Fruit fly (Drosophila melanogaster) whole organism, embryonic: ENCODE data around the gene Sptr.

Experiments
- Bgb ChIP-seq: fragments of 200-800 bp; sonication (Bioruptor generic); IDR thresholded peaks from 2 replicates; pipeline ENCODE4 v1.3.6; 2022; ENCODE audit warnings: missing biosample characterization, missing genetic modification characterization; ENCODE audit not compliant: partially characterized antibody
- CG10274 ChIP-seq: fragments of 200-800 bp; sonication (Bioruptor generic); optimal IDR thresholded peaks from 3 replicates; lab custom pipeline; 2017; ENCODE audit warnings: missing biosample characterization, mild to moderate bottlenecking, missing genetic modification characterization
- CG13287 ChIP-seq: fragments of 200-800 bp; sonication (Bioruptor generic); IDR thresholded peaks from 2 replicates; pipeline ENCODE4 v1.3.6; 2022; ENCODE audit warnings: missing biosample characterization, missing genetic modification characterization; ENCODE audit not compliant: partially characterized antibody
- CG17361 ChIP-seq: fragments of 200-800 bp; sonication (Bioruptor generic); IDR thresholded peaks from 3 replicates; pipeline ENCODE4 v1.3.6; 2022; ENCODE audit warnings: missing biosample characterization, missing genetic modification characterization
- CG2129 ChIP-seq: fragments of 200-800 bp; sonication (Bioruptor generic); IDR thresholded peaks from 2 replicates; pipeline ENCODE4 v1.3.6; 2022; ENCODE audit warnings: missing biosample characterization, missing genetic modification characterization; ENCODE audit not compliant: partially characterized antibody
- CG34224 ChIP-seq: fragments of 200-800 bp; sonication (Bioruptor generic); IDR thresholded peaks from 3 replicates; pipeline ENCODE4 v1.3.6; 2022; ENCODE audit warnings: missing biosample characterization, missing genetic modification characterization; ENCODE audit not compliant: partially characterized antibody
- CG42726 ChIP-seq: fragments of 200-800 bp; sonication (Bioruptor generic); IDR thresholded peaks from 2 replicates; pipeline ENCODE4 v1.3.6; 2022; ENCODE audit warnings: missing biosample characterization, missing genetic modification characterization; ENCODE audit not compliant: partially characterized antibody
- CG4328 ChIP-seq: fragments of 200-800 bp; sonication (Bioruptor generic); optimal IDR thresholded peaks from 3 replicates; lab custom pipeline; 2017; ENCODE audit warnings: missing biosample characterization, missing genetic modification reagents, missing genetic modification characterization
- CG6791 ChIP-seq: fragments of 200-800 bp; sonication (Bioruptor generic); IDR thresholded peaks from 3 replicates; pipeline ENCODE4 v1.3.6; 2022; ENCODE audit warnings: missing biosample characterization, missing genetic modification characterization; ENCODE audit not compliant: partially characterized antibody
- CG7963 ChIP-seq: fragments of 200-800 bp; sonication (Bioruptor generic); IDR thresholded peaks from 3 replicates; pipeline ENCODE4 v1.3.6; 2022; ENCODE audit warnings: missing biosample characterization, missing genetic modification characterization; ENCODE audit not compliant: partially characterized antibody
- CG8281 ChIP-seq: fragments of 200-800 bp; sonication (Bioruptor generic); optimal IDR thresholded peaks from 2 replicates; lab custom pipeline; 2018; ENCODE audit warnings: missing biosample characterization, mild to moderate bottlenecking, missing genetic modification characterization, moderate library complexity
- CG9817 ChIP-seq: fragments of 200-800 bp; sonication (Bioruptor generic); optimal IDR thresholded peaks from 2 replicates; lab custom pipeline; 2018; ENCODE audit warnings: missing biosample characterization, mild to moderate bottlenecking, missing genetic modification characterization, moderate library complexity
- CoRest ChIP-seq: fragments of 200-800 bp; sonication (Bioruptor generic); optimal IDR thresholded peaks from 3 replicates; lab custom pipeline; 2018; ENCODE audit warnings: missing biosample characterization, mild to moderate bottlenecking, missing genetic modification characterization, moderate library complexity
- D19A ChIP-seq: fragments of 200-800 bp; optimal IDR thresholded peaks from 3 replicates; lab custom pipeline; 2019; ENCODE audit warnings: missing biosample characterization, mild to moderate bottlenecking, missing genetic modification characterization, moderate library complexity
- Dip3 ChIP-seq: fragments of 200-800 bp; sonication (Bioruptor generic); optimal IDR thresholded peaks from 3 replicates; lab custom pipeline; 2016; ENCODE audit warnings: missing biosample characterization, missing genetic modification characterization
- Dll ChIP-seq: fragments of 200-800 bp; sonication (Bioruptor generic); IDR thresholded peaks from 4 replicates; pipeline ENCODE4 v1.3.6; 2022; ENCODE audit warnings: missing biosample characterization, missing genetic modification characterization; ENCODE audit not compliant: partially characterized antibody
- E2f1 ChIP-seq: fragments of 200-800 bp; sonication (Bioruptor generic); IDR thresholded peaks from 2 replicates; pipeline ENCODE4 v1.3.6; 2022; ENCODE audit warnings: missing biosample characterization, missing genetic modification characterization
- HLH4C ChIP-seq: fragments of 200-800 bp; sonication (Bioruptor generic); IDR thresholded peaks from 3 replicates; pipeline ENCODE4 v1.3.6; 2022; ENCODE audit warnings: missing biosample characterization, missing genetic modification characterization; ENCODE audit not compliant: partially characterized antibody
- Lhr ChIP-seq: fragments of 200-800 bp; sonication (Bioruptor generic); optimal IDR thresholded peaks from 3 replicates; lab custom pipeline; 2017; ENCODE audit warnings: mild to moderate bottlenecking, missing biosample characterization, missing genetic modification reagents, missing genetic modification characterization
- Oaz ChIP-seq: fragments of 200-800 bp; sonication (Bioruptor generic); IDR thresholded peaks from 2 replicates; pipeline ENCODE4 v1.3.6; 2022; ENCODE audit warnings: missing biosample characterization, missing genetic modification characterization
- Opbp ChIP-seq: fragments of 200-800 bp; sonication (Bioruptor generic); IDR thresholded peaks from 3 replicates; pipeline ENCODE4 v1.3.6; 2022; ENCODE audit warnings: missing biosample characterization, missing genetic modification characterization; ENCODE audit not compliant: partially characterized antibody
- Scr ChIP-seq: fragments of 200-800 bp; sonication (Bioruptor generic); IDR thresholded peaks from 2 replicates; pipeline ENCODE4 v1.3.6; 2022; ENCODE audit warnings: missing biosample characterization, missing genetic modification characterization; ENCODE audit not compliant: partially characterized antibody
- ab ChIP-seq: fragments of 200-800 bp; sonication (Bioruptor generic); optimal IDR thresholded peaks from 2 replicates; lab custom pipeline; 2016; ENCODE audit warnings: missing biosample characterization, missing genetic modification characterization
- al ChIP-seq: fragments of 200-800 bp; sonication (Bioruptor generic); IDR thresholded peaks from 2 replicates; pipeline ENCODE4 v1.3.6; 2022; ENCODE audit warnings: missing biosample characterization, missing genetic modification characterization
- ato ChIP-seq: fragments of 200-800 bp; sonication (Bioruptor generic); IDR thresholded peaks from 2 replicates; pipeline ENCODE4 v1.3.6; 2022; ENCODE audit warnings: missing biosample characterization, missing genetic modification characterization; ENCODE audit not compliant: partially characterized antibody
- bbx ChIP-seq: fragments of 200-800 bp; sonication (Bioruptor generic); IDR thresholded peaks from 2 replicates; pipeline ENCODE4 v1.3.6; 2022; ENCODE audit warnings: missing biosample characterization, missing genetic modification characterization; ENCODE audit not compliant: partially characterized antibody
- chinmo ChIP-seq: fragments of 200-800 bp; sonication (Bioruptor generic); IDR thresholded peaks from 4 replicates; pipeline ENCODE4 v1.3.6; 2022; ENCODE audit warnings: missing biosample characterization, missing genetic modification characterization; ENCODE audit not compliant: partially characterized antibody
- fru ChIP-seq: fragments of >200 bp; optimal IDR thresholded peaks from 2 replicates; lab custom pipeline; 2017
- gcm ChIP-seq: fragments of 200-800 bp; sonication (Bioruptor generic); optimal IDR thresholded peaks from 2 replicates; lab custom pipeline; 2019; ENCODE audit warnings: missing biosample characterization, mild to moderate bottlenecking, missing genetic modification characterization, moderate library complexity
- ham ChIP-seq: fragments of 200-800 bp; sonication (Bioruptor generic); IDR thresholded peaks from 2 replicates; pipeline ENCODE4 v1.3.6; 2022; ENCODE audit warnings: missing biosample characterization, missing genetic modification characterization
- hb ChIP-seq: fragments of 200-800 bp; sonication (Bioruptor generic); IDR thresholded peaks from 3 replicates; pipeline ENCODE4 v1.3.6; 2022; ENCODE audit warnings: missing biosample characterization, missing genetic modification characterization; ENCODE audit not compliant: partially characterized antibody
- hbn ChIP-seq: fragments of 200-800 bp; sonication (Bioruptor generic); IDR thresholded peaks from 2 replicates; pipeline ENCODE4 v1.3.6; 2022; ENCODE audit warnings: missing biosample characterization, missing genetic modification characterization; ENCODE audit not compliant: partially characterized antibody
- inv ChIP-seq: fragments of 200-800 bp; sonication (Bioruptor generic); IDR thresholded peaks from 2 replicates; pipeline ENCODE4 v1.3.6; 2022; ENCODE audit warnings: missing biosample characterization, missing genetic modification characterization; ENCODE audit not compliant: partially characterized antibody
- jumu ChIP-seq: fragments of 200-800 bp; sonication (Bioruptor generic); optimal IDR thresholded peaks from 3 replicates; lab custom pipeline; 2016; ENCODE audit warnings: missing biosample characterization, missing genetic modification characterization
- knrl ChIP-seq: fragments of 200-800 bp; sonication (Bioruptor generic); IDR thresholded peaks from 3 replicates; pipeline ENCODE4 v1.3.6; 2022; ENCODE audit warnings: missing biosample characterization, missing genetic modification characterization; ENCODE audit not compliant: partially characterized antibody
- p53 ChIP-seq: fragments of 200-800 bp; sonication (Bioruptor generic); optimal IDR thresholded peaks from 2 replicates; lab custom pipeline; 2016; ENCODE audit warnings: missing biosample characterization, missing genetic modification characterization
- pum ChIP-seq: fragments of 200-800 bp; sonication (Bioruptor generic); optimal IDR thresholded peaks from 2 replicates; lab custom pipeline; 2016; ENCODE audit warnings: missing biosample characterization, missing genetic modification characterization
- sna ChIP-seq: fragments of 200-800 bp; sonication (Bioruptor generic); IDR thresholded peaks from 2 replicates; pipeline ENCODE4 v1.3.6; 2022; ENCODE audit warnings: missing biosample characterization, missing genetic modification characterization; ENCODE audit not compliant: partially characterized antibody
- tgo ChIP-seq: fragments of 200-800 bp; sonication (Bioruptor generic); IDR thresholded peaks from 3 replicates; pipeline ENCODE4 v1.3.6; 2022; ENCODE audit warnings: missing biosample characterization, missing genetic modification characterization
- tna ChIP-seq: fragments of 200-800 bp; sonication (Bioruptor generic); IDR thresholded peaks from 2 replicates; pipeline ENCODE4 v1.3.6; 2022; ENCODE audit warnings: missing biosample characterization, missing genetic modification characterization; ENCODE audit not compliant: partially characterized antibody
- unc-4 ChIP-seq: fragments of 200-800 bp; sonication (Bioruptor generic); IDR thresholded peaks from 2 replicates; pipeline ENCODE4 v1.3.6; 2022; ENCODE audit warnings: missing biosample characterization, missing genetic modification characterization; ENCODE audit not compliant: partially characterized antibody
- vnd ChIP-seq: fragments of 200-800 bp; sonication (Bioruptor generic); IDR thresholded peaks from 3 replicates; pipeline ENCODE4 v1.3.6; 2022; ENCODE audit warnings: missing biosample characterization, missing genetic modification characterization; ENCODE audit not compliant: partially characterized antibody
- zen2 ChIP-seq: fragments of 200-800 bp; sonication (Bioruptor generic); IDR thresholded peaks from 3 replicates; pipeline ENCODE4 v1.3.6; 2022; ENCODE audit warnings: missing biosample characterization, missing genetic modification characterization; ENCODE audit not compliant: partially characterized antibody

Gene Sptr

DNA sequence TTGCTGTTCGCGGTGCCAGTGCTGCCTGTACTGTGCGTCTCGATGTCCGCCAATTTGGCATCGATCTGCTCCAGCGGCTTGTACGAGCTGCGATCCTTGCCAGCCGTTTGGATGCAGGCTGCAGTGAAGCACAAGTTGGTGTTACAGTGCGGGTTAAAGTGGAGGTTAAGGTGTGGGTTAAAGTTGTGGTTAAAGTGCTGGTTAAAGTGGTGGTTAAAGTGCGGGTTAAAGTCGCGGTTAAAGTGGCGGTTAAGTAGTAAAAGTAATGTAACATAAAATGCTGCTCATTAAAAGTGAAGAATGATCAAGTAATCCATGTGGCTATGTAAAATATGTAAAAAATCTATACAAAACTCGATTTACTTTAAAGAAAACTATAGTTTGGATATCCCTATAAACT, 12.1 kb downstream of the Sptr start (continued):
- TF ChIP-seq gcm (GFP tag; lab: Kevin White, UChicago) = no peak
- TF ChIP-seq ab = no peak
- TF ChIP-seq E2f1 (GFP tag; lab: Robert Waterston, UW) = no peak
- no peak for TF ChIP-seq CoRest (tag; lab: Kevin White, UChicago)
- TF ChIP-seq Dll (GFP tag; lab: Robert Waterston, UW) = peak; percentile 92
- TF ChIP-seq sna (GFP tag; lab: Robert Waterston, UW) = peak; percentile 97
- no peak for TF ChIP-seq p53 (GFP tag; lab: Kevin White, UChicago)
- peak; percentile 71; the same call in 1 of the 2 replicates for TF ChIP-seq CG42726 (GFP tag; lab: Robert Waterston, UW)
- TF ChIP-seq ham (GFP tag; lab: Robert Waterston, UW) = no peak
- no peak for TF ChIP-seq CG10274 (GFP tag; lab: Kevin White, UChicago)
- TF ChIP-seq CG4328 (GFP tag; lab: Kevin White, UChicago) = no peak
- peak; percentile 95 for TF ChIP-seq Bgb (GFP tag; lab: Robert Waterston, UW)
- no peak for TF ChIP-seq D19A (tag; lab: Kevin White, UChicago)
- TF ChIP-seq CG17361 (GFP tag; lab: Robert Waterston, UW) = no peak
- no peak for TF ChIP-seq Lhr (GFP tag; lab: Kevin White, UChicago)
- TF ChIP-seq hb (GFP tag; lab: Robert Waterston, UW) = peak; percentile 100
- peak; percentile 82; the same call in 1 of the 2 replicates for TF ChIP-seq inv
- TF ChIP-seq Dip3 (GFP tag; lab: Kevin White, UChicago) = no peak
- no peak for TF ChIP-seq jumu (GFP tag; lab: Kevin White, UChicago)
- TF ChIP-seq unc-4 = peak; percentile 77
- TF ChIP-seq pum (GFP tag; lab: Kevin White, UChicago) = no peak
- TF ChIP-seq chinmo (GFP tag; lab: Robert Waterston, UW) = peak; percentile 100
- TF ChIP-seq vnd (GFP tag; lab: Robert Waterston, UW) = peak; percentile 99
- no peak for TF ChIP-seq CG8281 (tag; lab: Kevin White, UChicago)
- TF ChIP-seq fru (lab: Kevin White, UChicago) = no peak
- TF ChIP-seq CG7963 (GFP tag; lab: Robert Waterston, UW) = peak; percentile 100
- peak; percentile 48; the same call in 2 of the 3 replicates for TF ChIP-seq knrl (GFP tag; lab: Robert Waterston, UW)
- no peak for TF ChIP-seq al (GFP tag; lab: Robert Waterston, UW)
- peak; percentile 100 for TF ChIP-seq CG6791 (GFP tag; lab: Robert Waterston, UW)
- peak; percentile 100 for TF ChIP-seq CG34224
- TF ChIP-seq ato (GFP tag; lab: Robert Waterston, UW) = peak; percentile 100
- no peak for TF ChIP-seq Oaz (GFP tag; lab: Robert Waterston, UW)
- peak; percentile 100 for TF ChIP-seq zen2
- TF ChIP-seq CG13287 (GFP tag; lab: Robert Waterston, UW) = peak; percentile 85
- peak; percentile 51; the same call in 1 of the 2 replicates for TF ChIP-seq CG2129 (GFP tag; lab: Robert Waterston, UW)
- TF ChIP-seq hbn = peak; percentile 92
- TF ChIP-seq CG9817 (tag; lab: Kevin White, UChicago) = no peak
- TF ChIP-seq tna (GFP tag; lab: Robert Waterston, UW) = peak; percentile 100
- no peak for TF ChIP-seq tgo (GFP tag; lab: Robert Waterston, UW)
- peak; percentile 99; the same call in 2 of the 3 replicates for TF ChIP-seq Opbp (GFP tag; lab: Robert Waterston, UW)
- peak; percentile 100 for TF ChIP-seq HLH4C (GFP tag; lab: Robert Waterston, UW)
- TF ChIP-seq Scr (GFP tag; lab: Robert Waterston, UW) = peak; percentile 90
- peak; percentile 61; the same call in 1 of the 2 replicates for TF ChIP-seq bbx
